Worm (Caenorhabditis elegans): ENCODE results near the gene srt-73.

DNA sequence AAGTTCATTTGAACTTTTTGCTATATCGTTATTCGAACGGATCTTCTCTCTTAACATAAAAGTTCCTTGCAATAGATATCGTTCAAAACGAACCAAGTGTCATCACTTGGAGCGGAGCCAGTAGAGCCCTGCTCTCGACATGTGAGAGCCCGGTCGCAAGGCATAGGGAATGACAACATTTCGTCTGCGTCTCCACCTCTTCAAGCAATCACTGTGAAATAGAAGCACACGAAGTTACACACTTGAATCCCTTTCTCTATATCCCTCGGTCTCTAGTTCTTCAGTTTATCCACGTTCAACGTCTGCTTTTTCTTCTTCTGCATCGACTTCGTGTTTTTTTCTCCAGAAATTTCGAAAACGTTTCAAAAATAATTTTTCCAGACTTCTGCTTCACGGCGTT is 24.2 kb downstream of the srt-73 start, which contains the start of gene C49H3.6:
- TF ChIP-seq tab-1 (GFP tag; IDR thresholded peaks at IDR 0.05) (no peak), cog-1 (tag; optimal IDR thresholded peaks at IDR 0.05) (peak; percentile 29), T22C8.4 (GFP tag; IDR thresholded peaks at IDR 0.05) (no peak), flt-1 (GFP tag; IDR thresholded peaks at IDR 0.05) (no peak)

Measured in whole organism, midembryonic.